Fruit fly (Drosophila melanogaster) whole organism: Measurements from ENCODE around the gene CG17896.

Experiments
- CG8478 ChIP-seq: fragments of >200 bp; optimal IDR thresholded peaks from 2 replicates; lab custom pipeline; 2018; ENCODE audit warnings: inconsistent platforms
- Dll ChIP-seq: fragments of >200 bp; optimal IDR thresholded peaks from 2 replicates; lab custom pipeline; 2017
- EcR ChIP-seq, 2 experiments: fragments of >200 bp; optimal IDR thresholded peaks; 2 replicates each; lab custom pipeline; 2017; ENCODE audit warnings: missing biosample characterization in 2 of 2, missing genetic modification characterization in 2 of 2, missing genetic modification reagents in 2 of 2
- pan ChIP-seq: fragments of >200 bp; optimal IDR thresholded peaks from 2 replicates; lab custom pipeline; 2017
- psq ChIP-seq: fragments of >200 bp; optimal IDR thresholded peaks from 2 replicates; lab custom pipeline; 2017
- usp ChIP-seq: fragments of >200 bp; optimal IDR thresholded peaks from 2 replicates; lab custom pipeline; 2017; ENCODE audit warnings: missing biosample characterization, missing genetic modification characterization, mixed read lengths

The CG17896 gene

DNA sequence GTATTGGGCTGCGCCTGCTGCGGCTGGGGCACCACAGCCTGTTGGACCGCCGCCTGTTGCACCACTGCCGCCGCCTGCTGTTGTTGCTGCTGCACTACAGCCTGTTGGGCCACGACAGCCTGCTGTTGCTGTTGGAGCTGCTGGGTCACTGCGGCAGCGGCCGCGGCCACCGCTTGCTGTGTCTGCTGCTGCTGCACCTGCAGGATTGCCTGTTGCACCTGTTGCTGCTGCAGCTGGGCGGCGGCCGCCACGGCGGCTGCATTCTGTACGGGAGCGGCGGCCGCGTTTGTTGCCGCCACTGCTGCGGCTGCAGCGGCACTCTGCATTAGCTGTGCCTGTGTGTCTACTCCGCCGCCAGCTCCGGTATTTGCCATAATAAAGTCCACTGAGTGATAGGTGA lies 25.6 kb upstream of the CG17896 start:
- no peak for TF ChIP-seq CG8478 (lab: Kevin White, UChicago)
- TF ChIP-seq pan (lab: Kevin White, UChicago), result no peak
- no peak for TF ChIP-seq Dll
- no peak for TF ChIP-seq usp
- no peak for TF ChIP-seq psq (lab: Kevin White, UChicago)
- no peak for TF ChIP-seq EcR (GFP tag; optimal IDR thresholded peaks at IDR 0.05; lab: Kevin White, UChicago)

DNA sequence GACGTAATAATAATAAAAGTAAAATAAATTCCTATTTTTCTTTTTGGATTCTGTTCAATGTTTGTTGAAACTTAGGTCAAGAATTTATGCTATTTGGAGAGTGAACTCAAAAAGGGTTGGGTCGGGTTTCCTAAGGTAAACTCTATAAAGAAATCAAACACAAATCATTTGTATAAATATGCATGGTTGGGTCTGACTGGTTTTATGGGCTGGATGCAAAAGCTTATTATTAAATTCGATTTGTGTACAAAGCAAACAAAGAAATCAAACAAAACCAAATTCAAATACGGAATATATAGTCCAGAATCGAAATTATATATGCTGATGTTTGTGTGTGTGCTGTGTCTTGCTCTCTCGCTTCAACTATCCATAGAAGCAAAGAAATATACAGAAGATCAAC lies 22.4 kb upstream of the CG17896 start:
- TF ChIP-seq psq (lab: Kevin White, UChicago), result no peak
- TF ChIP-seq usp, result no peak
- no peak for TF ChIP-seq pan (lab: Kevin White, UChicago)
- TF ChIP-seq Dll, result no peak
- TF ChIP-seq CG8478 (lab: Kevin White, UChicago), result no peak
- no peak for TF ChIP-seq EcR (GFP tag; optimal IDR thresholded peaks at IDR 0.05; lab: Kevin White, UChicago)

DNA sequence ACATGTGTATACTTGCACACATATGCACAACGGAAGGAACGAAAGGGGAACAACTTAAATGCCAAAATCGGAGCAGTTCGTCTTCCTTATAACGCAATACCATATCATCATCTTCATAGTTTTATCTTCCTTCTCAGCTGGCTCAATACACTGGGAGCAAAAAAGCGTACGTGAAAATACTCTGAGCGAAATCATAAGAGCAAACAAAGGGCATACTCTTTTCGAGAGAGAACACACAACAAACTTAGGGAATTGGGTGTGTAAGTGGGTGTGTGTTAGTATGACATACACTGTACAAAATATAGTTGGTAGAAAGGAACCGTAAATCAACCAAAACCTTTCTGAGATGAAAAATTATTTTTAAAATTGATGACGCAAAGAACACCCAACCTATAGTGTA lies 19.2 kb upstream of the CG17896 start:
- TF ChIP-seq EcR (GFP tag; optimal IDR thresholded peaks at IDR 0.05; lab: Kevin White, UChicago) (no peak), usp (no peak)

DNA sequence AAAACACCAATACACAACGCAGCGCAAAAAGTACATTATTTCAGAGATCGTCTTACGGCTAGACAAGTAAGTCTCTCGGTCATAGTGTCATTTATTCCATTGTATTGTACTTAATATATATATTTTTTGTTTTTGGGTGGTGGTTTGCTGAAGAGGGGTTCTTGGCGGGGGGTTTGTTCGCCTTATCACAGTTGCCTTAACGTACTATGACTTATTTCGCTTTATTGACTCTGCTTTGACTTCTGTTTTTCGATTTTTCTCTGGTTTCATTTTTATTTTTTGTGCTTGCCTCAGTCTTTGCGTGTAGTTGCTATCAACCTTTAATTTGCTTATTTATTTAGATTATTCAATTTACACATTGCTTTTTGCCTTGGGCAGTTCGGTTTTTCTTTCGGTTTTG lies 17.2 kb upstream of the CG17896 start:
- TF ChIP-seq psq (lab: Kevin White, UChicago) (no peak), EcR (GFP tag; optimal IDR thresholded peaks at IDR 0.05; lab: Kevin White, UChicago) (no peak), Dll (no peak), CG8478 (lab: Kevin White, UChicago) (no peak)

dm6 chrX:509117-509516 lies 15.8 kb upstream of the CG17896 start, which contains the start of gene arg:
Gene arg (plus strand): TSS chrX:509435.
- TF ChIP-seq usp (no peak), psq (lab: Kevin White, UChicago) (no peak), CG8478 (lab: Kevin White, UChicago) (no peak), EcR (GFP tag; optimal IDR thresholded peaks at IDR 0.05; lab: Kevin White, UChicago) (no peak), Dll (no peak), pan (lab: Kevin White, UChicago) (no peak)

DNA sequence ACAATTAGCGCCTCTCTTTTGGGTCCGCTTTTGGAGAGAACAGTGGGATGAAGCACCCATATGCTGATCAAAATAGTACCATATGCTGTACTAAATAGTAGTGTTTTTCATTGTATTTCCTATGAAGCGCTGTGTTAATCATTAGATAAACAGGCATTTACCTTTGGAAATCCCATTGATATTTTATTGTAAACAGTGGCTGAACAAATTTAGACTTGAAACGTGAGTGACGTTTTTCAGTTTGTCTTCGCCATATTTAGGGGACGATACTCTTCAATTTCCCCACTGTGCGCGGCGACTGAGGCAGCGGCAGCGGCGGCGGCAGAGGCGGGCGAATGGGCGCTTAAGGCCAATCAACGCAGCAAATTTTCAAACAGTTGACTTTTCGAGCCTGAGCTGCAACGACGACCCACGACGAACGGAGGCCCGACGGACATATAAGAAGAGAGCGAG lies 6.3 kb upstream of the CG17896 start:
- TF ChIP-seq pan (lab: Kevin White, UChicago) (no peak), EcR (GFP tag; optimal IDR thresholded peaks at IDR 0.05; lab: Kevin White, UChicago) (no peak), usp (no peak), Dll (no peak), CG8478 (lab: Kevin White, UChicago) (no peak), psq (lab: Kevin White, UChicago) (no peak)

DNA sequence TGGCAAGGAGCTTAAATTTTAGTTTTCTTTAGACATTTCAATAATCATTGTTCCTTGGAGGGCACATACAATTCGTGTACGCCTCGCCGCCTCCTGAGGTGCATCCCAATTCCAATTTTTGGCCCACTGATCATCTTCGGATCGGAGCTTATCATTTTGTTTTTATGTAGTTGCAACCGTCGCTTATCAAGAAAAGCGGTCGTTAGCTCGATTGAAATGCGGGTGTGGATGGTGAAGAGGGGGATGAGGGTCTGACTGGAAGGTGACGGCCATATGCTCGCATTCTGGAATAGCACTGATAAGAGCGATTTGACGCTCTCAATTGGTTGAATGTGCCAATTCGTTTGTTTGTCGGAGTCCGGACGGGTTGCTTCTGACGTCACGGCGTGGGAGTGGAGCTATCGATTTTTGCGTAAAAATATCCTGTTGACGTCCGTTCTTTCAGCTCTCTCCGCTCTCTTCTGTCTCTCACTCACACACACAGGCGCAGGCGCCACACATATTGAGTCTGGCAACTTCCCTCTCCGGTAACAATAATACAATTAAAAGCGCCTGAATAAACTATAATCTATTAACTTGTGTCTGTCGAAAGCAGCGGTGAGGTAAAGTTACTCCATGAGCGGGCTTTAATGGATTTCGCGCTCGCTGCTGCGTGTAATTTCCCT lies 5.8 kb upstream of the CG17896 start:
- TF ChIP-seq CG8478 (lab: Kevin White, UChicago) (no peak), pan (lab: Kevin White, UChicago) (no peak), psq (lab: Kevin White, UChicago) (no peak), EcR (GFP tag; optimal IDR thresholded peaks at IDR 0.05; lab: Kevin White, UChicago) (no peak), usp (no peak), Dll (no peak)

DNA sequence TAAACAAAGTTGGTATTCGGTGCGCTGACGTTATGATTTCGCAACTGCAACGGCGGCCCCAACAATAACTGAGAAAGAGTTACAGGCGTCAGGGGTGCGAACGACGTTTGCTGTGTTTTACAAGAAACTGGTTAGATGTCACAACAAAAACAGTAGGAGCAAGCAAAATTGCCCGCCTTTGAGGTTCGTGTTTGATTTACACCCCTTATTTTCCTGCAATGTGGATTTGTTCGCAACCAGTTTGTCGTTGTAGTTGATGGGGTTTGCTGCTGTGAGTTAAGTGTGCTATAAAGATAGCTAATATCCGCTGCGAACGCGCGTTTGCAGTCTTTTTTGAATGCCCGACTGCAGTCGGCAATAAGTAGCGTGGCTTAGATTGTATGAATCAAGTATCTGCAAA lies 5.1 kb upstream of the CG17896 start:
- TF ChIP-seq psq (lab: Kevin White, UChicago) (no peak), usp (no peak), pan (lab: Kevin White, UChicago) (no peak), Dll (no peak), EcR (GFP tag; optimal IDR thresholded peaks at IDR 0.05; lab: Kevin White, UChicago) (no peak), CG8478 (lab: Kevin White, UChicago) (no peak)

DNA sequence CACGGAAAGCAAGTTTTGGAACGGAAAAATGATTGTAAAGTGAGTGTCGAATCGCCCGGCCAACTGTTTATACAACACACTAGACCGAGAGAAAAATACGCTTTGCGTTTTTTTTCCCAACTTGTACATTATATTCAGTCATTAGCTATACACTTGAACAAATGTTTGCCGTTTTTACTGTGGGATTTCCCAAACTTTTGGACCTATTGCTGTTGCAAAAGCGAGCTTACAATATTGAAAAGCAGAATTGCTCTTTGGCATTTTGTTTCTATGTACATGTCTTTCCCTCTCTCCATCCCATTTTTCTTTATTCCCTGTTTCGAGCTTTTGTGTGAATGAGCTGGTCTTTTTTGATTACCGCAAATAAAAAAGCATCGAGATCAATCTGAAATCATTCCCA lies 4.1 kb upstream of the CG17896 start:
- TF ChIP-seq pan (lab: Kevin White, UChicago) (no peak), CG8478 (lab: Kevin White, UChicago) (no peak), Dll (no peak), EcR (GFP tag; optimal IDR thresholded peaks at IDR 0.05; lab: Kevin White, UChicago) (no peak), psq (lab: Kevin White, UChicago) (no peak), usp (no peak)

DNA sequence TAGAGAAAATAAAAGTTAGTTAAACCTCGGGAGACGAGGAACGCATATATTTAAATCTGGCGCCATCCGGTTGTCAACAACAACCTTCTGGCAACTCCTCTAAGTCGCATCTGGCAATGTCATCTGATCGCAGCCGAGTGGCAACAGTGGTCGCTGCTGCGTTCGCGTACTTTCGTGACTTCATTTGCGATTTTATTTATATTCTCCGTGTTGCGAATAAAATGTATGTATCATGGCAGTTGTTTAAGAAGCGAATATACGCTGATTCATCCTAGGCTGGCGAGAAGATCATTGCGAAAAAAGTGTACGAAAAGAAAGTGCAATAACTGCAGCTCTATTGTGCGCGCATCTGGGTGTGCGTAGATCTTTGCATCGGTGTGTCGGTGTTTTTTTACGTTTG lies 3.0 kb upstream of the CG17896 start, which contains the start of gene svr:
svr (plus strand) TSS at position 121 of the 400 bp plus-strand sequence.
- no peak for TF ChIP-seq psq (lab: Kevin White, UChicago)
- TF ChIP-seq EcR (GFP tag; optimal IDR thresholded peaks at IDR 0.05; lab: Kevin White, UChicago), result no peak
- TF ChIP-seq CG8478 (lab: Kevin White, UChicago), result no peak
- no peak for TF ChIP-seq pan (lab: Kevin White, UChicago)
- TF ChIP-seq Dll, result no peak
- TF ChIP-seq usp, result no peak

dm6 chrX:494607-495006 lies 1.3 kb upstream of the CG17896 start, which contains the start of gene CG17778:
Gene CG17778 (plus strand): TSS chrX:494614.
- no peak for TF ChIP-seq usp
- TF ChIP-seq CG8478 (lab: Kevin White, UChicago), result no peak
- no peak for TF ChIP-seq EcR (GFP tag; optimal IDR thresholded peaks at IDR 0.05; lab: Kevin White, UChicago)
- no peak for TF ChIP-seq psq (lab: Kevin White, UChicago)
- no peak for TF ChIP-seq Dll
- no peak for TF ChIP-seq pan (lab: Kevin White, UChicago)

- TF ChIP-seq usp, result no peak
These were observed 878 bp upstream of the CG17896 start for dm6 chrX:494191-494554.

dm6 chrX:492701-493299 lies 495 bp downstream of the CG17896 start:
- TF ChIP-seq EcR (GFP tag; optimal IDR thresholded peaks at IDR 0.05; lab: Kevin White, UChicago), result no peak
- TF ChIP-seq usp, result no peak
- TF ChIP-seq pan (lab: Kevin White, UChicago), result no peak
- TF ChIP-seq Dll, result no peak
- TF ChIP-seq psq (lab: Kevin White, UChicago), result no peak
- no peak for TF ChIP-seq CG8478 (lab: Kevin White, UChicago)
